Worm (Caenorhabditis elegans): ENCODE results near the gene agt-1.

Gene agt-1

ce11 chrIV:13394686-13395085 lies 25.5 kb upstream of the agt-1 start:
- peak; percentile 42 for TF ChIP-seq ama-1 (optimal IDR thresholded peaks at IDR 0.05)
- no peak for TF ChIP-seq ama-1 (GFP tag; optimal IDR thresholded peaks at IDR 0.05)
- TF ChIP-seq zfh-2 (GFP tag; conservative IDR thresholded peaks at IDR 0.05): no peak

ce11 chrIV:13393246-13393716 lies 24.1 kb upstream of the agt-1 start:
- no peak for TF ChIP-seq F52B5.7 (tag; optimal IDR thresholded peaks at IDR 0.05)
- no peak for TF ChIP-seq F57C9.4 (tag; optimal IDR thresholded peaks at IDR 0.05)
- TF ChIP-seq ceh-27 (GFP tag; optimal IDR thresholded peaks at IDR 0.05): no peak
- TF ChIP-seq B0035.1 (tag; optimal IDR thresholded peaks at IDR 0.05): no peak
- no peak for TF ChIP-seq hmg-20 (GFP tag; IDR thresholded peaks at IDR 0.05)
- TF ChIP-seq snpc-1.1 (tag; optimal IDR thresholded peaks at IDR 0.05; ENCODE audit: insufficient read depth): no peak
- no peak for TF ChIP-seq nfya-2 (GFP tag; IDR thresholded peaks at IDR 0.05)
- no peak for TF ChIP-seq ztf-18 (tag; optimal IDR thresholded peaks at IDR 0.05)
- peak in 1 of 2 experiments; percentile 41 for TF ChIP-seq let-607 (tag; optimal IDR thresholded peaks at IDR 0.05)
- no peak for TF ChIP-seq egl-44 (GFP tag; IDR thresholded peaks at IDR 0.05)
- TF ChIP-seq dpff-1 (tag; optimal IDR thresholded peaks at IDR 0.05): no peak
- peak; percentile 81 for TF ChIP-seq nhr-80 (tag; optimal IDR thresholded peaks at IDR 0.05)
- no peak for TF ChIP-seq mes-4 (tag; optimal IDR thresholded peaks at IDR 0.05)
- TF ChIP-seq nhr-27 (tag; optimal IDR thresholded peaks at IDR 0.05): no peak
- no peak for TF ChIP-seq egl-18 (GFP tag; IDR thresholded peaks at IDR 0.05)
- TF ChIP-seq F39B2.1 (GFP tag; IDR thresholded peaks at IDR 0.05): no peak
- no peak for TF ChIP-seq madf-8 (GFP tag; conservative IDR thresholded peaks at IDR 0.05)
- TF ChIP-seq snpc-3.4 (tag; optimal IDR thresholded peaks at IDR 0.05): no peak
- no peak for TF ChIP-seq B0336.3 (GFP tag; IDR thresholded peaks at IDR 0.05)
- no peak for TF ChIP-seq sea-2 (GFP tag; IDR thresholded peaks at IDR 0.05)
- TF ChIP-seq lir-1 (GFP tag; conservative IDR thresholded peaks at IDR 0.05): 0 out of 2 replicates have a peak, but pooled peaks have one; percentile 7
- TF ChIP-seq ets-4 (GFP tag; optimal IDR thresholded peaks at IDR 0.05): no peak
- no peak for TF ChIP-seq lin-54 (GFP tag; optimal IDR thresholded peaks at IDR 0.05)
- no peak for TF ChIP-seq sptf-2 (GFP tag; optimal IDR thresholded peaks at IDR 0.05)
- no peak for TF ChIP-seq lin-26 (GFP tag; IDR thresholded peaks at IDR 0.05)
- peak; percentile 77 for TF ChIP-seq lin-40 (tag; optimal IDR thresholded peaks at IDR 0.05)
- TF ChIP-seq somi-1 (GFP tag; optimal IDR thresholded peaks at IDR 0.05): peak; percentile 25
- no peak for TF ChIP-seq lsl-1 (GFP tag; optimal IDR thresholded peaks at IDR 0.05)
- no peak for TF ChIP-seq unc-130 (GFP tag; optimal IDR thresholded peaks at IDR 0.05)
- no peak for TF ChIP-seq madf-10 (tag; optimal IDR thresholded peaks at IDR 0.05)
- TF ChIP-seq aptf-3 (GFP tag; IDR thresholded peaks at IDR 0.05): no peak
- peak; percentile 7 for TF ChIP-seq tbp1 (GFP tag; optimal IDR thresholded peaks at IDR 0.05)
- TF ChIP-seq D2030.7 (GFP tag; IDR thresholded peaks at IDR 0.05): no peak
- peak; percentile 44 for TF ChIP-seq atf-7 (tag; optimal IDR thresholded peaks at IDR 0.05)
- TF ChIP-seq attf-5 (GFP tag; optimal IDR thresholded peaks at IDR 0.05): no peak
- no peak for TF ChIP-seq ztf-3 (GFP tag; optimal IDR thresholded peaks at IDR 0.05)
- peak; percentile 55 for TF ChIP-seq ztf-26 (tag; optimal IDR thresholded peaks at IDR 0.05)
- TF ChIP-seq ztf-6 (GFP tag; IDR thresholded peaks at IDR 0.05): no peak
- no peak for TF ChIP-seq mel-28 (tag; optimal IDR thresholded peaks at IDR 0.05; ENCODE audit: borderline replicate concordance)
- TF ChIP-seq zfh-2 (GFP tag; conservative IDR thresholded peaks at IDR 0.05): no peak
- TF ChIP-seq F22D6.2 (tag; optimal IDR thresholded peaks at IDR 0.05): no peak
- TF ChIP-seq zim-3 (tag; optimal IDR thresholded peaks at IDR 0.05): no peak
- TF ChIP-seq tlf-1 (GFP tag; optimal IDR thresholded peaks at IDR 0.05): peak; percentile 5
- no peak for TF ChIP-seq unc-62 (GFP tag; optimal IDR thresholded peaks at IDR 0.05)
- no peak for TF ChIP-seq dox-1 (GFP tag; IDR thresholded peaks at IDR 0.05)
- no peak for TF ChIP-seq mxl-1 (tag; optimal IDR thresholded peaks at IDR 0.05)
